Worm (Caenorhabditis elegans) whole organism, L2 larva: ENCODE data around the gene srh-19.

Source experiments
- R02D3.7 ChIP-seq: fragments of 150-350 bp; optimal IDR thresholded peaks from 2 replicates; lab custom pipeline; 2014; ENCODE audit warnings: missing biosample characterization, missing genetic modification characterization
- dmd-4 ChIP-seq: sonication (generic microtip); optimal IDR thresholded peaks from 2 replicates; lab custom pipeline; 2017; ENCODE audit warnings: missing biosample characterization, missing genetic modification characterization
- mab-5 ChIP-seq: fragments of 150-350 bp; optimal IDR thresholded peaks from 2 replicates; lab custom pipeline; 2014; ENCODE audit warnings: missing biosample characterization, missing genetic modification characterization
- snpc-4 ChIP-seq: fragments of 150-350 bp; optimal IDR thresholded peaks from 2 replicates; lab custom pipeline; 2014; ENCODE audit warnings: missing biosample characterization, missing genetic modification characterization
- zag-1 ChIP-seq: fragments of 150-350 bp; optimal IDR thresholded peaks from 2 replicates; lab custom pipeline; 2014; ENCODE audit warnings: missing biosample characterization, missing genetic modification characterization
- ztf-11 ChIP-seq: sonication (generic microtip); optimal IDR thresholded peaks from 2 replicates; lab custom pipeline; 2017; ENCODE audit warnings: missing biosample characterization, missing genetic modification characterization

DNA sequence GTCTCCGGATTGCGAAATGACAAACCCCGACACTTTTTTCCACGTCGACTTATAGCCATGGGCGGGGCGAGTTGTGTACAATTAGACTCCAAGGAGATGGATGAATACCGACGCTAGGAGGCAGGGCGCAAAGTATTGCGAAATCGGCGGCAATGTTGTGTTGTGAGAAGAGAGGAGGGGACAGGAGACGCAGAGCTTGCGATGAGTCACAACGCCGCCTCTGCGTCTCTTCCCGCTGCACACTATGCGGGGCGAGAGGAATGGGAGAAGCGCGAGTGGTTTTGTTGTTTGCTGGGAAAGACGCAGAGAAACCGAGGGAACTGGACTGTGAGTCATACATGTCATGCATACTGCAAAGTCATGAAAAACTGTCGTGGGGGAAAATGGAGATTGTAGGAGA lies 41.4 kb downstream of the srh-19 start:
- TF ChIP-seq R02D3.7 (tag; lab: Kevin White, UChicago), result no peak
- no peak for TF ChIP-seq ztf-11
- peak; percentile 61 for TF ChIP-seq mab-5 (tag; lab: Kevin White, UChicago)
- TF ChIP-seq snpc-4 (tag; lab: Kevin White, UChicago), result peak; percentile 22
- no peak for TF ChIP-seq dmd-4 (tag; lab: Kevin White, UChicago)
- TF ChIP-seq zag-1 (tag; lab: Kevin White, UChicago), result peak; percentile 82
